Worm (Caenorhabditis elegans): Measurements from ENCODE around the gene cyp-25A2.

Gene cyp-25A2

DNA sequence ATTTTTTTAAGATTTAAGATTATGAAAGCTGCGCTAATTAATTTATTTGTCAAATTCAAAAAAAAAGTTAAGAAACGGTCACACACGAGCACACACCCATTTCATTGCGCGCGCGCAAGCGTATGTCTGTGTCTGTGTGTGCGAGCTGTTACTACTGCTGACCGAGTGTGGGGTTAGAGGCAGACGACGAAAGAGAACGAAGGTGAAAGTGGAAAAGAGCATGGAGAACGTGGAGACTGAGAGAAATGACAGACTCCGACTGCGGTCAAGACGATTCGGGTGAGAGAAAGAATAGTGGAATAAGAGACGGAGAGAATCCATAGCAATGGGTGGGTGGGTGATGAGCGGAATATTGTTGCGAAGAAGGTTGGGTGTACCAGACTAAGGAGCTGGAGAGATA lies 14.9 kb upstream of the cyp-25A2 start:
- no peak for TF ChIP-seq pag-3 (tag; optimal IDR thresholded peaks at IDR 0.05; ENCODE audit: borderline replicate concordance, insufficient read depth)
- TF ChIP-seq nhr-20 (tag; optimal IDR thresholded peaks at IDR 0.05): peak; percentile 75
- no peak for TF ChIP-seq ceh-8 (GFP tag; optimal IDR thresholded peaks at IDR 0.05)
- TF ChIP-seq ama-1 (optimal IDR thresholded peaks at IDR 0.05): no peak
- peak; percentile 20 for TF ChIP-seq dsc-1 (tag; optimal IDR thresholded peaks at IDR 0.05)
- TF ChIP-seq aha-1 (tag; optimal IDR thresholded peaks at IDR 0.05): no peak
- TF ChIP-seq C16A3.4 (tag; optimal IDR thresholded peaks at IDR 0.05): peak; percentile 48
- TF ChIP-seq vab-15 (tag; optimal IDR thresholded peaks at IDR 0.05): no peak
- no peak for TF ChIP-seq sptf-1 (tag; optimal IDR thresholded peaks at IDR 0.05)
- peak; percentile 43 for TF ChIP-seq lin-13 (GFP tag; optimal IDR thresholded peaks at IDR 0.05)
- peak; percentile 44 to 78 for TF ChIP-seq lin-35 (GFP tag; optimal IDR thresholded peaks at IDR 0.05)
- no peak for TF ChIP-seq unc-62 (GFP tag; optimal IDR thresholded peaks at IDR 0.05)
- no peak for TF ChIP-seq lin-39 (tag; optimal IDR thresholded peaks at IDR 0.05)
- TF ChIP-seq sup-37 (GFP tag; optimal IDR thresholded peaks at IDR 0.05): peak; percentile 42
- peak; percentile 74 for TF ChIP-seq swsn-7 (tag; optimal IDR thresholded peaks at IDR 0.05)
- no peak for TF ChIP-seq irx-1 (tag; optimal IDR thresholded peaks at IDR 0.05)
- no peak for TF ChIP-seq alr-1 (tag; optimal IDR thresholded peaks at IDR 0.05; ENCODE audit: borderline replicate concordance)
- TF ChIP-seq mef-2 (tag; optimal IDR thresholded peaks at IDR 0.05): no peak
- no peak for TF ChIP-seq elt-2 (tag; optimal IDR thresholded peaks at IDR 0.05)
- TF ChIP-seq unc-30 (tag; optimal IDR thresholded peaks at IDR 0.05): no peak
- TF ChIP-seq hlh-17 (GFP tag; optimal IDR thresholded peaks at IDR 0.05; ENCODE audit: borderline replicate concordance): no peak
- no peak for TF ChIP-seq nhr-11 (tag; optimal IDR thresholded peaks at IDR 0.05)
- no peak for TF ChIP-seq ets-5 (GFP tag; IDR thresholded peaks at IDR 0.05)
- TF ChIP-seq unc-86 (tag; optimal IDR thresholded peaks at IDR 0.05): peak; percentile 44
- TF ChIP-seq nhr-84 (tag; optimal IDR thresholded peaks at IDR 0.05): no peak
- TF ChIP-seq skn-1 (tag; optimal IDR thresholded peaks at IDR 0.05): peak; percentile 61
- peak; percentile 34 for TF ChIP-seq nhr-90 (tag; optimal IDR thresholded peaks at IDR 0.05; ENCODE audit: poor library complexity)
- no peak for TF ChIP-seq hpl-2 (GFP tag; optimal IDR thresholded peaks at IDR 0.05)
- TF ChIP-seq pqm-1 (tag; optimal IDR thresholded peaks at IDR 0.05): no peak
- TF ChIP-seq nhr-28 (tag; optimal IDR thresholded peaks at IDR 0.05): no peak
- no peak for TF ChIP-seq zag-1 (tag; optimal IDR thresholded peaks at IDR 0.05)
- TF ChIP-seq pax-3 (tag; optimal IDR thresholded peaks at IDR 0.05): no peak
- peak; percentile 66 to 72 for TF ChIP-seq efl-1 (optimal IDR thresholded peaks at IDR 0.05)
- peak; percentile 33 to 79 for TF ChIP-seq efl-1 (GFP tag; optimal IDR thresholded peaks at IDR 0.05 in 1 of 2)
- TF ChIP-seq Y116A8C.19 (tag; optimal IDR thresholded peaks at IDR 0.05; ENCODE audit: borderline replicate concordance): no peak
- TF ChIP-seq unc-130 (tag; optimal IDR thresholded peaks at IDR 0.05): no peak
- TF ChIP-seq fkh-4 (tag; optimal IDR thresholded peaks at IDR 0.05; ENCODE audit: borderline replicate concordance): no peak
- no peak for TF ChIP-seq nhr-237 (tag; optimal IDR thresholded peaks at IDR 0.05)
- TF ChIP-seq lsy-2 (tag; optimal IDR thresholded peaks at IDR 0.05): peak; percentile 65 to 83
- TF ChIP-seq lin-14 (GFP tag; optimal IDR thresholded peaks at IDR 0.05): peak; percentile 92
- TF ChIP-seq mep-1 (tag; optimal IDR thresholded peaks at IDR 0.05): peak; percentile 83
- TF ChIP-seq lir-3 (tag; optimal IDR thresholded peaks at IDR 0.05; ENCODE audit: poor library complexity): no peak
- no peak for TF ChIP-seq unc-98 (GFP tag; IDR thresholded peaks at IDR 0.05)
- peak in 1 of 2 experiments; percentile 74 for TF ChIP-seq mdl-1 (tag; optimal IDR thresholded peaks at IDR 0.05)
- TF ChIP-seq jun-1 (tag; optimal IDR thresholded peaks at IDR 0.05): peak; percentile 25
- peak; percentile 69 for TF ChIP-seq nhr-47 (tag; optimal IDR thresholded peaks at IDR 0.05)
- no peak for TF ChIP-seq snpc-4 (tag; optimal IDR thresholded peaks at IDR 0.05)
- peak; percentile 79 for TF ChIP-seq nhr-71 (tag; optimal IDR thresholded peaks at IDR 0.05)
- no peak for TF ChIP-seq hlh-4 (tag; optimal IDR thresholded peaks at IDR 0.05)
- peak; percentile 45 for TF ChIP-seq nhr-77 (tag; optimal IDR thresholded peaks at IDR 0.05)
- TF ChIP-seq rnt-1 (tag; optimal IDR thresholded peaks at IDR 0.05): peak; percentile 86
- no peak for TF ChIP-seq C34B4.2 (tag; optimal IDR thresholded peaks at IDR 0.05)
- TF ChIP-seq F16B12.6 (tag; optimal IDR thresholded peaks at IDR 0.05): peak; percentile 43
- TF ChIP-seq fkh-8 (tag; optimal IDR thresholded peaks at IDR 0.05): peak; percentile 62
